Worm (Caenorhabditis elegans): Measurements from ENCODE around the gene mrpl-20.

Gene mrpl-20

ce11 chrII:13290518-13291286 lies 47.4 kb upstream of the mrpl-20 start:
- TF ChIP-seq unc-30 (tag; optimal IDR thresholded peaks at IDR 0.05): no peak
- no peak for TF ChIP-seq C16A3.4 (tag; optimal IDR thresholded peaks at IDR 0.05)
- no peak for TF ChIP-seq ceh-90 (tag; optimal IDR thresholded peaks at IDR 0.05)
- no peak for TF ChIP-seq elt-3 (tag; optimal IDR thresholded peaks at IDR 0.05)
- no peak for TF ChIP-seq swsn-7 (tag; optimal IDR thresholded peaks at IDR 0.05)
- TF ChIP-seq zip-4 (GFP tag; optimal IDR thresholded peaks at IDR 0.05): no peak
- TF ChIP-seq tbx-2 (tag; optimal IDR thresholded peaks at IDR 0.05): no peak
- peak; percentile 35 for TF ChIP-seq lin-13 (GFP tag; optimal IDR thresholded peaks at IDR 0.05)
- no peak for TF ChIP-seq unc-130 (tag; optimal IDR thresholded peaks at IDR 0.05)
- TF ChIP-seq pag-3 (tag; optimal IDR thresholded peaks at IDR 0.05; ENCODE audit: borderline replicate concordance, insufficient read depth): no peak
- TF ChIP-seq grh-1 (GFP tag; IDR thresholded peaks at IDR 0.05): peak; percentile 12; the same call in 1 of the 2 replicates
- no peak for TF ChIP-seq ets-5 (GFP tag; IDR thresholded peaks at IDR 0.05)
- no peak for TF ChIP-seq unc-86 (tag; optimal IDR thresholded peaks at IDR 0.05)
- TF ChIP-seq zag-1 (tag; optimal IDR thresholded peaks at IDR 0.05): no peak
- no peak for TF ChIP-seq ces-1 (GFP tag; optimal IDR thresholded peaks at IDR 0.05)
- TF ChIP-seq fos-1 (tag; optimal IDR thresholded peaks at IDR 0.05): no peak
- peak; percentile 13 for TF ChIP-seq nhr-20 (tag; optimal IDR thresholded peaks at IDR 0.05)
- no peak for TF ChIP-seq hlh-17 (GFP tag; optimal IDR thresholded peaks at IDR 0.05; ENCODE audit: borderline replicate concordance)
- no peak for TF ChIP-seq Y116A8C.19 (tag; optimal IDR thresholded peaks at IDR 0.05; ENCODE audit: borderline replicate concordance)
- peak; percentile 33 for TF ChIP-seq blmp-1 (tag; optimal IDR thresholded peaks at IDR 0.05)
- TF ChIP-seq sup-37 (GFP tag; optimal IDR thresholded peaks at IDR 0.05): no peak
- peak; percentile 12 for TF ChIP-seq elt-2 (tag; optimal IDR thresholded peaks at IDR 0.05)
- no peak for TF ChIP-seq aly-2 (tag; optimal IDR thresholded peaks at IDR 0.05)
- no peak for TF ChIP-seq pax-3 (tag; optimal IDR thresholded peaks at IDR 0.05)
- TF ChIP-seq pqm-1 (tag; optimal IDR thresholded peaks at IDR 0.05): no peak
- no peak for TF ChIP-seq nhr-77 (tag; optimal IDR thresholded peaks at IDR 0.05)
- no peak for TF ChIP-seq nhr-85 (tag)
- no peak for TF ChIP-seq nhr-12 (tag; optimal IDR thresholded peaks at IDR 0.05)
- no peak for TF ChIP-seq nhr-76 (tag; optimal IDR thresholded peaks at IDR 0.05)
- TF ChIP-seq dsc-1 (tag; optimal IDR thresholded peaks at IDR 0.05): no peak
- peak; percentile 2 to 14 for TF ChIP-seq efl-1 (optimal IDR thresholded peaks at IDR 0.05)
- TF ChIP-seq efl-1 (GFP tag; optimal IDR thresholded peaks at IDR 0.05 in 1 of 2): peak in 1 of 2 experiments; percentile 87
- TF ChIP-seq nhr-11 (tag; optimal IDR thresholded peaks at IDR 0.05): no peak
- TF ChIP-seq hlh-4 (tag; optimal IDR thresholded peaks at IDR 0.05): no peak
- TF ChIP-seq mef-2 (tag; optimal IDR thresholded peaks at IDR 0.05): no peak
- TF ChIP-seq irx-1 (tag; optimal IDR thresholded peaks at IDR 0.05): no peak
- TF ChIP-seq ztf-4 (tag; optimal IDR thresholded peaks at IDR 0.05): no peak
- no peak for TF ChIP-seq mdl-1 (tag; optimal IDR thresholded peaks at IDR 0.05)
- no peak for TF ChIP-seq fkh-10 (GFP tag; optimal IDR thresholded peaks at IDR 0.05)
- no peak for TF ChIP-seq lin-39 (tag; optimal IDR thresholded peaks at IDR 0.05)
- no peak for TF ChIP-seq sptf-1 (tag; optimal IDR thresholded peaks at IDR 0.05)
- no peak for TF ChIP-seq aha-1 (tag; optimal IDR thresholded peaks at IDR 0.05)
- peak; percentile 51 for TF ChIP-seq skn-1 (tag; optimal IDR thresholded peaks at IDR 0.05)
- no peak for TF ChIP-seq C34B4.2 (tag; optimal IDR thresholded peaks at IDR 0.05)
- TF ChIP-seq lin-14 (GFP tag; optimal IDR thresholded peaks at IDR 0.05): peak; percentile 46
- peak; percentile 21 for TF ChIP-seq snu-23 (GFP tag; optimal IDR thresholded peaks at IDR 0.05)
- TF ChIP-seq lin-35 (GFP tag; optimal IDR thresholded peaks at IDR 0.05): peak in 1 of 2 experiments; percentile 40
- no peak for TF ChIP-seq nhr-28 (tag; optimal IDR thresholded peaks at IDR 0.05)
- TF ChIP-seq rnt-1 (tag; optimal IDR thresholded peaks at IDR 0.05): peak; percentile 1
- TF ChIP-seq egl-13 (tag; optimal IDR thresholded peaks at IDR 0.05): no peak
- TF ChIP-seq ceh-8 (GFP tag; optimal IDR thresholded peaks at IDR 0.05): no peak
- TF ChIP-seq nhr-71 (tag; optimal IDR thresholded peaks at IDR 0.05): no peak
- peak; percentile 9 for TF ChIP-seq lir-3 (tag; optimal IDR thresholded peaks at IDR 0.05; ENCODE audit: poor library complexity)

Data from whole organism, L1 larva.